Worm (Caenorhabditis elegans) whole organism, early embryonic: ENCODE data around the gene dyc-1.

ENCODE experiments used
- F13C5.2 ChIP-seq: sonication (generic microtip); optimal IDR thresholded peaks from 2 replicates; lab custom pipeline; 2017; ENCODE audit warnings: mild to moderate bottlenecking, missing genetic modification characterization, inconsistent platforms, missing compliant biosample characterization
- aly-1 ChIP-seq: sonication (generic microtip); optimal IDR thresholded peaks from 2 replicates; lab custom pipeline; 2016; ENCODE audit warnings: missing genetic modification characterization, missing compliant biosample characterization
- ceh-36 ChIP-seq: sonication (generic microtip); optimal IDR thresholded peaks from 2 replicates; lab custom pipeline; 2016; ENCODE audit warnings: missing genetic modification characterization, inconsistent platforms, missing compliant biosample characterization
- hnd-1 ChIP-seq: sonication (generic microtip); optimal IDR thresholded peaks from 2 replicates; lab custom pipeline; 2016; ENCODE audit warnings: missing genetic modification characterization, missing compliant biosample characterization
- tbx-11 ChIP-seq: fragments of 200-800 bp; sonication (Bioruptor generic); IDR thresholded peaks from 2 replicates; pipeline ENCODE4 v1.3.6; 2022; ENCODE audit warnings: missing genetic modification characterization, missing compliant biosample characterization

DNA sequence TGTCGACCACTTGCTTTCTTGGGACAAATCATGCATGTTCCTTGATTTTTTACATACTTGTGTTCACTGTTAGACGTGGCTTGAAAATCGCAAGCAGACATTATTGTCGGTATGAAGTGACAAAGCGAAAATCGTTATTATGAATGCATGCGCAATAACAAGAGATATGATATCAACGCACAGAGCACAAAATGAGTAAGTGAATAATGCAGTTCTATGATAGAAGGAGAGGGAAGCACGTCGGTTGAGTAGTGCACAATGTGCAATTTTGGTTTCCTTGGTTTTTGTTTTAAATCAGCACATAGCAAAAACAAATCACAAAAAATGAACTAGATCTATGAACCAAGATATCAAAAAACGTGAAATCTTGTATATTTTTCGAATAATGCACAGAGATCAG is 64.0 kb downstream of the dyc-1 start, which contains the start of gene nhr-281:
- TF ChIP-seq aly-1 (no peak), hnd-1 (no peak), F13C5.2 (tag; lab: Kevin White, UChicago) (no peak), ceh-36 (tag; lab: Kevin White, UChicago) (no peak), tbx-11 (GFP tag; lab: Robert Waterston, UW) (no peak)
